Worm (Caenorhabditis elegans) whole organism, L4 larva: ENCODE results near the gene mksr-1.

ENCODE experiments used
- T26A8.4 ChIP-seq: fragments of 200-800 bp; sonication (Bioruptor generic); IDR thresholded peaks from 2 replicates; pipeline ENCODE4 v1.3.6; 2022; ENCODE audit warnings: missing genetic modification characterization, missing compliant biosample characterization
- attf-4 ChIP-seq: sonication (generic microtip); optimal IDR thresholded peaks from 3 replicates; lab custom pipeline; 2017; ENCODE audit warnings: missing biosample characterization, missing genetic modification characterization
- ceh-82 ChIP-seq: sonication (generic microtip); optimal IDR thresholded peaks from 2 replicates; lab custom pipeline; 2017; ENCODE audit warnings: missing biosample characterization, missing genetic modification characterization
- lin-29 ChIP-seq: fragments of 200-800 bp; sonication (Bioruptor generic); IDR thresholded peaks from 2 replicates; pipeline ENCODE4 v1.3.6; 2022; ENCODE audit warnings: missing genetic modification reagents, missing genetic modification characterization, missing compliant biosample characterization
- lsy-2 ChIP-seq, 2 experiments: fragments of 150-350 bp in 1 of 2; sonication (generic microtip) in 1 of 2; optimal IDR thresholded peaks; 2 replicates each; lab custom pipeline; 2014 to 2017; ENCODE audit warnings: missing biosample characterization in 2 of 2, missing genetic modification characterization in 2 of 2
- mdl-1 ChIP-seq, 2 experiments: fragments of 150-350 bp in 1 of 2; sonication (generic microtip) in 1 of 2; optimal IDR thresholded peaks; 2 replicates each; lab custom pipeline; 2014 to 2017; ENCODE audit warnings: missing biosample characterization in 2 of 2, missing genetic modification characterization in 2 of 2
- nhr-10 ChIP-seq: fragments of 150-350 bp; optimal IDR thresholded peaks from 2 replicates; lab custom pipeline; 2014; ENCODE audit warnings: missing biosample characterization, missing genetic modification characterization
- nhr-41 ChIP-seq: fragments of 200-800 bp; sonication (Bioruptor generic); IDR thresholded peaks from 2 replicates; pipeline ENCODE4 v1.3.6; 2022; ENCODE audit warnings: missing genetic modification reagents, missing genetic modification characterization, missing compliant biosample characterization
- sdz-12 ChIP-seq: fragments of 200-800 bp; sonication (Bioruptor generic); optimal IDR thresholded peaks from 2 replicates; lab custom pipeline; 2018; ENCODE audit warnings: mild to moderate bottlenecking, missing genetic modification characterization, missing compliant biosample characterization

DNA sequence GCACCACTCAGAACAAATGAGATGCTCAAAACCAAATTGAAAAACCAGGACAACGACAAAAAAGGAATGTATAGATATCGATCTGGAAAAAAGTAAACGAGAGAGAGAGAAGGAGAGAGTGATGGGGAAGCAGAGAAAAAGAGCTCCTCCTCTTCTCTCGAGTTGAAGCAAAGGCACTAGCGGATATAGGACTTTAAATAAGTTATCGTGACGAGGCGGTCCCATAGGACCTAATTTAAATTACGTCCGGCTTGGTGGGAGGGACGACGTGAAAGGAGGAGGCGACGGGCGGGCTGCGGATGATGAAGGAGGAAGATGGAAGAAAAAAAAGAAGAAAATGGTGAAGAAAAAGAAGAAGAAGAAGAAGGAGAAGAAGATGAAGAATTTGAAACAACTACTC is 50.3 kb downstream of the mksr-1 start:
- peak in 1 of 2 experiments; percentile 9 for TF ChIP-seq mdl-1 (tag; optimal IDR thresholded peaks at IDR 0.05; lab: Kevin White, UChicago)
- TF ChIP-seq nhr-10 (tag; lab: Kevin White, UChicago), result no peak
- peak in 1 of 2 experiments; percentile 6 for TF ChIP-seq lsy-2 (tag; optimal IDR thresholded peaks at IDR 0.05; lab: Kevin White, UChicago)
- TF ChIP-seq attf-4 (tag; lab: Kevin White, UChicago), result no peak
- no peak for TF ChIP-seq T26A8.4 (GFP tag; lab: Robert Waterston, UW)
- TF ChIP-seq lin-29 (GFP tag; lab: Robert Waterston, UW), result no peak
- TF ChIP-seq nhr-41 (GFP tag; lab: Robert Waterston, UW), result no peak
- TF ChIP-seq sdz-12 (GFP tag; lab: Kevin White, UChicago), result no peak
- no peak for TF ChIP-seq ceh-82 (tag; lab: Kevin White, UChicago)
